Worm (Caenorhabditis elegans): ENCODE data around the gene set-12.

DNA sequence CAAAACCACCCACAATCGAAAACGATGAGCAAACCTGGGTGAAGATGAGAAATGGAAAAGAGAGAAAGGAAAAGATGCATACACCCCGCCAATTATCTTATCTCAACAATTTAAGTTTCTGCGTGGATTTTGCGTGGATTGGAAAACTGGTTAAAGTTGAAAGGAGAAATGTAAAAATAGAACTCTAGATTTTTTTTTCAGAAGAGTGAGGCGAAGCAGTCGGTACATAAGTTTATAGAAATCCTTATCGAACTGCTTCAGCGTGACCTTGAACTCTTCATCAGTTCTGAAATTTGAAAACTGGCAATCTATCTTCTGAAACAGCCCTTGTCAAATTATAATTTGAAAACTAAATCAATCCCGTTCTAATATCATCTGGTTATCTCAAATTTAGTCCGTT is 47.0 kb downstream of the set-12 start, which contains the start of gene clik-2:
- TF ChIP-seq sea-1 (GFP tag; conservative IDR thresholded peaks at IDR 0.05) (no peak), tra-4 (tag; optimal IDR thresholded peaks at IDR 0.05) (no peak), hnd-1 (tag; optimal IDR thresholded peaks at IDR 0.05) (no peak)

Data from whole organism, early embryonic.